Worm (Caenorhabditis elegans) whole organism, early embryonic: ENCODE data around the gene R11D1.4.

Experiments
- F13C5.2 ChIP-seq: sonication (generic microtip); optimal IDR thresholded peaks from 2 replicates; lab custom pipeline; 2017; ENCODE audit warnings: mild to moderate bottlenecking, missing genetic modification characterization, inconsistent platforms, missing compliant biosample characterization
- ama-1 ChIP-seq: fragments of 150-350 bp; optimal IDR thresholded peaks from 2 replicates; lab custom pipeline; 2014
- ceh-13 ChIP-seq: fragments of 200-800 bp; sonication (Bioruptor generic); optimal IDR thresholded peaks from 2 replicates; lab custom pipeline; 2018; ENCODE audit warnings: mild to moderate bottlenecking, missing genetic modification characterization, missing compliant biosample characterization
- ceh-36 ChIP-seq: sonication (generic microtip); optimal IDR thresholded peaks from 2 replicates; lab custom pipeline; 2016; ENCODE audit warnings: missing genetic modification characterization, inconsistent platforms, missing compliant biosample characterization
- ets-7 ChIP-seq: sonication (generic microtip); optimal IDR thresholded peaks from 2 replicates; lab custom pipeline; 2016; ENCODE audit warnings: missing genotype, missing genetic modification characterization, missing compliant biosample characterization
- flt-1 ChIP-seq: fragments of 200-800 bp; sonication (Bioruptor generic); IDR thresholded peaks from 2 replicates; pipeline ENCODE4 v1.3.6; 2022; ENCODE audit warnings: missing genetic modification characterization, missing compliant biosample characterization
- hmbx-1 ChIP-seq: sonication (generic microtip); optimal IDR thresholded peaks from 2 replicates; lab custom pipeline; 2016; ENCODE audit warnings: mild to moderate bottlenecking, missing genetic modification characterization, missing compliant biosample characterization
- pes-1 ChIP-seq: fragments of 200-800 bp; sonication (Bioruptor generic); IDR thresholded peaks from 2 replicates; pipeline ENCODE4 v1.3.6; 2022; ENCODE audit warnings: missing genetic modification reagents, missing genetic modification characterization, missing compliant biosample characterization
- sea-1 ChIP-seq: fragments of 200-800 bp; sonication (Bioruptor generic); conservative IDR thresholded peaks from 2 replicates; pipeline ENCODE4 v1.3.6; 2022; ENCODE audit warnings: missing genetic modification characterization, missing compliant biosample characterization
- tbx-37 ChIP-seq: fragments of 200-800 bp; sonication (Bioruptor generic); conservative IDR thresholded peaks from 2 replicates; pipeline ENCODE4 v1.3.6; 2022; ENCODE audit warnings: missing genetic modification reagents, missing genetic modification characterization, missing compliant biosample characterization
- tra-4 ChIP-seq: sonication (generic microtip); optimal IDR thresholded peaks from 2 replicates; lab custom pipeline; 2017; ENCODE audit warnings: missing genetic modification characterization, missing compliant biosample characterization

ce11 chrV:12747856-12748255, 33.8 kb upstream of the R11D1.4 start, which contains the start of gene C15C8.5:
- TF ChIP-seq ceh-13 (GFP tag; lab: Kevin White, UChicago): no peak
- TF ChIP-seq hmbx-1 (tag; lab: Kevin White, UChicago): no peak
- no peak for TF ChIP-seq tra-4 (tag; lab: Kevin White, UChicago)
- no peak for TF ChIP-seq F13C5.2 (tag; lab: Kevin White, UChicago)
- TF ChIP-seq ets-7 (tag; lab: Kevin White, UChicago): no peak
- no peak for TF ChIP-seq sea-1
- TF ChIP-seq ama-1 (lab: Kevin White, UChicago): no peak
- TF ChIP-seq tbx-37 (GFP tag; lab: Robert Waterston, UW): no peak
- TF ChIP-seq ceh-36 (tag; lab: Kevin White, UChicago): no peak
- TF ChIP-seq pes-1 (GFP tag; lab: Robert Waterston, UW): no peak
- TF ChIP-seq flt-1 (GFP tag; lab: Robert Waterston, UW): no peak
